Worm (Caenorhabditis elegans) whole organism, early embryonic: ENCODE data around the gene T09A12.1.

Experiments used
- F13C5.2 ChIP-seq: sonication (generic microtip); optimal IDR thresholded peaks from 2 replicates; lab custom pipeline; 2017; ENCODE audit warnings: mild to moderate bottlenecking, missing genetic modification characterization, inconsistent platforms, missing compliant biosample characterization
- aly-1 ChIP-seq: sonication (generic microtip); optimal IDR thresholded peaks from 2 replicates; lab custom pipeline; 2016; ENCODE audit warnings: missing genetic modification characterization, missing compliant biosample characterization
- ceh-13 ChIP-seq: fragments of 200-800 bp; sonication (Bioruptor generic); optimal IDR thresholded peaks from 2 replicates; lab custom pipeline; 2018; ENCODE audit warnings: mild to moderate bottlenecking, missing genetic modification characterization, missing compliant biosample characterization
- ceh-36 ChIP-seq: sonication (generic microtip); optimal IDR thresholded peaks from 2 replicates; lab custom pipeline; 2016; ENCODE audit warnings: missing genetic modification characterization, inconsistent platforms, missing compliant biosample characterization
- ets-7 ChIP-seq: sonication (generic microtip); optimal IDR thresholded peaks from 2 replicates; lab custom pipeline; 2016; ENCODE audit warnings: missing genotype, missing genetic modification characterization, missing compliant biosample characterization
- tra-4 ChIP-seq: sonication (generic microtip); optimal IDR thresholded peaks from 2 replicates; lab custom pipeline; 2017; ENCODE audit warnings: missing genetic modification characterization, missing compliant biosample characterization

Gene T09A12.1

ce11 chrIV:8294650-8295049 lies 50.4 kb downstream of the T09A12.1 start, which contains the start of gene tbce-1:
Gene tbce-1, plus strand, starts transcription at chrIV:8294690.
- TF ChIP-seq ceh-36 (tag; lab: Kevin White, UChicago) (no peak), ceh-13 (GFP tag; lab: Kevin White, UChicago) (no peak), aly-1 (tag; lab: Kevin White, UChicago) (no peak), tra-4 (tag; lab: Kevin White, UChicago) (no peak), ets-7 (tag; lab: Kevin White, UChicago) (no peak), F13C5.2 (no peak)
